Worm (Caenorhabditis elegans) whole organism, L2 larva: ENCODE results near the gene ZK354.8.

ENCODE experiments used
- C34F6.9 ChIP-seq: fragments of 150-350 bp; optimal IDR thresholded peaks from 2 replicates; lab custom pipeline; 2014; ENCODE audit warnings: missing biosample characterization, missing genetic modification characterization
- F13H6.1 ChIP-seq: sonication (generic microtip); optimal IDR thresholded peaks from 2 replicates; lab custom pipeline; 2016; ENCODE audit warnings: missing genetic modification characterization, missing compliant biosample characterization
- R02D3.7 ChIP-seq: fragments of 150-350 bp; optimal IDR thresholded peaks from 2 replicates; lab custom pipeline; 2014; ENCODE audit warnings: missing biosample characterization, missing genetic modification characterization
- Y55F3AM.14 ChIP-seq: fragments of 200-800 bp; sonication (Bioruptor generic); optimal IDR thresholded peaks from 2 replicates; lab custom pipeline; 2018; ENCODE audit warnings: mild to moderate bottlenecking, missing genetic modification characterization, missing compliant biosample characterization
- ZK546.5 ChIP-seq: sonication (generic microtip); optimal IDR thresholded peaks from 2 replicates; lab custom pipeline; 2017; ENCODE audit warnings: missing biosample characterization, missing genetic modification characterization
- aly-2 ChIP-seq: fragments of 150-350 bp; optimal IDR thresholded peaks from 2 replicates; lab custom pipeline; 2014; ENCODE audit warnings: missing biosample characterization, missing genetic modification characterization
- ama-1 ChIP-seq: fragments of 150-350 bp; optimal IDR thresholded peaks from 2 replicates; lab custom pipeline; 2018; ENCODE audit warnings: inconsistent platforms
- blmp-1 ChIP-seq: sonication (generic microtip); optimal IDR thresholded peaks from 2 replicates; lab custom pipeline; 2017; ENCODE audit warnings: missing genetic modification characterization, mild to moderate bottlenecking, missing compliant biosample characterization, antibody characterized with exemption, moderate library complexity; ENCODE audit not compliant: insufficient read depth
- ceh-16 ChIP-seq: fragments of 150-350 bp; optimal IDR thresholded peaks from 2 replicates; lab custom pipeline; 2014; ENCODE audit warnings: missing biosample characterization, missing genetic modification characterization
- ceh-82 ChIP-seq: fragments of 150-350 bp; optimal IDR thresholded peaks from 2 replicates; lab custom pipeline; 2014; ENCODE audit warnings: missing biosample characterization, missing genetic modification characterization
- crh-2 ChIP-seq: sonication (generic microtip); optimal IDR thresholded peaks from 2 replicates; lab custom pipeline; 2017; ENCODE audit warnings: missing biosample characterization, missing genetic modification characterization
- egl-27 ChIP-seq: sonication (generic microtip); optimal IDR thresholded peaks from 3 replicates; lab custom pipeline; 2017; ENCODE audit warnings: missing biosample characterization, missing genetic modification reagents, missing genetic modification characterization
- elt-1 ChIP-seq: fragments of 150-350 bp; optimal IDR thresholded peaks from 2 replicates; lab custom pipeline; 2014; ENCODE audit warnings: missing biosample characterization, missing genetic modification characterization
- elt-3 ChIP-seq: sonication (generic microtip); optimal IDR thresholded peaks from 2 replicates; lab custom pipeline; 2017; ENCODE audit warnings: missing biosample characterization, missing genetic modification characterization
- fos-1 ChIP-seq: fragments of 150-350 bp; optimal IDR thresholded peaks from 2 replicates; lab custom pipeline; 2014; ENCODE audit warnings: missing biosample characterization, missing genetic modification characterization
- gmeb-1 ChIP-seq: fragments of 150-350 bp; optimal IDR thresholded peaks from 2 replicates; lab custom pipeline; 2014; ENCODE audit warnings: missing biosample characterization, missing genetic modification characterization
- lin-11 ChIP-seq: fragments of 150-350 bp; sonication (generic microtip); optimal IDR thresholded peaks from 2 replicates; lab custom pipeline; 2014; ENCODE audit warnings: missing biosample characterization, missing genetic modification characterization, inconsistent platforms, mixed read lengths
- lin-13 ChIP-seq: fragments of 150-350 bp; optimal IDR thresholded peaks from 2 replicates; lab custom pipeline; 2014; ENCODE audit warnings: missing biosample characterization, missing genetic modification reagents, missing genetic modification characterization
- lsy-2 ChIP-seq, 2 experiments: fragments of 150-350 bp in 1 of 2; sonication (generic microtip) in 1 of 2; optimal IDR thresholded peaks; 2 replicates each; lab custom pipeline; 2014 to 2017; ENCODE audit warnings: missing biosample characterization in 2 of 2, missing genetic modification characterization in 2 of 2
- mab-5 ChIP-seq: fragments of 150-350 bp; optimal IDR thresholded peaks from 2 replicates; lab custom pipeline; 2014; ENCODE audit warnings: missing biosample characterization, missing genetic modification characterization
- mbf-1 ChIP-seq: sonication (generic microtip); optimal IDR thresholded peaks from 2 replicates; lab custom pipeline; 2017; ENCODE audit warnings: missing biosample characterization, missing genetic modification characterization
- mdl-1 ChIP-seq, 2 experiments: fragments of 150-350 bp in 1 of 2; sonication (generic microtip) in 1 of 2; optimal IDR thresholded peaks; 2 replicates each; lab custom pipeline; 2017; ENCODE audit warnings: missing biosample characterization in 2 of 2, missing genetic modification characterization in 2 of 2
- nhr-10 ChIP-seq: sonication (generic microtip); optimal IDR thresholded peaks from 2 replicates; lab custom pipeline; 2017; ENCODE audit warnings: missing biosample characterization, missing genetic modification characterization
- nhr-12 ChIP-seq: fragments of 150-350 bp; optimal IDR thresholded peaks from 2 replicates; lab custom pipeline; 2014; ENCODE audit warnings: missing biosample characterization, missing genetic modification characterization
- nhr-129 ChIP-seq: fragments of 150-350 bp; optimal IDR thresholded peaks from 2 replicates; lab custom pipeline; 2014; ENCODE audit warnings: missing biosample characterization, missing genetic modification characterization
- nhr-21 ChIP-seq: fragments of 150-350 bp; optimal IDR thresholded peaks from 2 replicates; lab custom pipeline; 2014; ENCODE audit warnings: missing biosample characterization, missing genetic modification characterization
- nhr-23 ChIP-seq: fragments of 150-350 bp; optimal IDR thresholded peaks from 2 replicates; lab custom pipeline; 2014; ENCODE audit warnings: missing biosample characterization, missing genetic modification reagents, missing genetic modification characterization
- nhr-25 ChIP-seq: fragments of 150-350 bp; sonication (generic microtip); optimal IDR thresholded peaks from 3 replicates; lab custom pipeline; 2014; ENCODE audit warnings: missing biosample characterization, missing genetic modification characterization
- nhr-77 ChIP-seq: fragments of 150-350 bp; optimal IDR thresholded peaks from 2 replicates; lab custom pipeline; 2014; ENCODE audit warnings: missing biosample characterization, missing genetic modification characterization
- peb-1 ChIP-seq: fragments of 150-350 bp; optimal IDR thresholded peaks from 2 replicates; lab custom pipeline; 2014; ENCODE audit warnings: missing biosample characterization, missing genetic modification characterization
- sem-4 ChIP-seq: fragments of 150-350 bp; optimal IDR thresholded peaks from 2 replicates; lab custom pipeline; 2014; ENCODE audit warnings: missing biosample characterization, missing genetic modification reagents, missing genetic modification characterization
- skn-1 ChIP-seq: sonication (generic microtip); optimal IDR thresholded peaks from 2 replicates; lab custom pipeline; 2017; ENCODE audit warnings: missing biosample characterization, missing genetic modification characterization
- sma-3 ChIP-seq: sonication (generic microtip); optimal IDR thresholded peaks from 2 replicates; lab custom pipeline; 2016; ENCODE audit warnings: missing genetic modification reagents, missing genetic modification characterization, missing compliant biosample characterization
- sma-9 ChIP-seq, 2 experiments: fragments of 150-350 bp in 1 of 2; sonication (generic microtip) in 1 of 2; optimal IDR thresholded peaks; 2 replicates each; lab custom pipeline; 2014 to 2016; ENCODE audit warnings: missing genetic modification characterization in 2 of 2, mild to moderate bottlenecking in 1 of 2, missing biosample characterization in 1 of 2, missing compliant biosample characterization in 1 of 2, missing genetic modification reagents in 1 of 2, moderate library complexity in 1 of 2
- unc-39 ChIP-seq: fragments of 150-350 bp; optimal IDR thresholded peaks from 2 replicates; lab custom pipeline; 2014; ENCODE audit warnings: missing biosample characterization, missing genetic modification characterization
- unc-55 ChIP-seq: fragments of 150-350 bp; sonication (generic microtip); optimal IDR thresholded peaks from 3 replicates; lab custom pipeline; 2014; ENCODE audit warnings: missing biosample characterization, missing genetic modification reagents, missing genetic modification characterization
- unc-62 ChIP-seq: fragments of 150-350 bp; optimal IDR thresholded peaks from 2 replicates; lab custom pipeline; 2014; ENCODE audit warnings: missing biosample characterization, missing genetic modification reagents, missing genetic modification characterization
- zag-1 ChIP-seq: fragments of 150-350 bp; optimal IDR thresholded peaks from 2 replicates; lab custom pipeline; 2014; ENCODE audit warnings: missing biosample characterization, missing genetic modification characterization
- ztf-1 ChIP-seq: fragments of 200-800 bp; sonication (Bioruptor generic); conservative IDR thresholded peaks from 2 replicates; pipeline ENCODE4 v1.3.6; 2022; ENCODE audit warnings: missing genetic modification characterization, missing compliant biosample characterization
- ztf-11 ChIP-seq: sonication (generic microtip); optimal IDR thresholded peaks from 2 replicates; lab custom pipeline; 2017; ENCODE audit warnings: missing biosample characterization, missing genetic modification characterization
- ztf-4 ChIP-seq: fragments of 150-350 bp; optimal IDR thresholded peaks from 2 replicates; lab custom pipeline; 2014; ENCODE audit warnings: missing biosample characterization, missing genetic modification characterization

The ZK354.8 gene

DNA sequence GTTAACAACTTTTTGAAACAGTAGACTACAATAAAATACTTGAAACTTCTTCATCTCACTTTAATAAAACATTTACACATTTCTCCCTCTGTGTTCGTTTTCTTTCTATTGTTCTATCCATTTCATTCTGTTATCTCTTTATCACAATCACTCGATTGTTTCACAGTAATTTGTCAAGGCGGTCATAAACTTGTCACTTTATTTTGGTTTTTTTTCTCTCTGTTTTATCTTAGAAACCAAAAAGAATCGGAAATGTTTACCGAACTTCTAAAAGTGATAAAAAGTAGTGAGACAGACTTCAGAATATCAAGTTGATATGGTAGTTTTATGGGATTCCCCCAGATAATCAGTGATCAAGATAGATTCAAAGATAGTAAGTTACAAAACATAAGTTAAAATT is 33.3 kb upstream of the ZK354.8 start, which contains the start of gene Y4C6B.2:
Gene Y4C6B.2, plus strand, starts transcription at position 320 of the 400 bp plus-strand sequence.
- TF ChIP-seq mab-5 (tag; lab: Kevin White, UChicago), result no peak
- no peak for TF ChIP-seq nhr-12 (tag; lab: Kevin White, UChicago)
- no peak for TF ChIP-seq R02D3.7
- TF ChIP-seq nhr-10, result no peak
- no peak for TF ChIP-seq blmp-1
- no peak for TF ChIP-seq F13H6.1
- TF ChIP-seq sem-4 (tag; lab: Kevin White, UChicago), result no peak
- no peak for TF ChIP-seq unc-39 (tag; lab: Kevin White, UChicago)
- TF ChIP-seq elt-1, result no peak
- TF ChIP-seq zag-1 (tag; lab: Kevin White, UChicago), result no peak
- no peak for TF ChIP-seq fos-1 (tag; lab: Kevin White, UChicago)
- no peak for TF ChIP-seq ceh-16 (tag; lab: Kevin White, UChicago)

DNA sequence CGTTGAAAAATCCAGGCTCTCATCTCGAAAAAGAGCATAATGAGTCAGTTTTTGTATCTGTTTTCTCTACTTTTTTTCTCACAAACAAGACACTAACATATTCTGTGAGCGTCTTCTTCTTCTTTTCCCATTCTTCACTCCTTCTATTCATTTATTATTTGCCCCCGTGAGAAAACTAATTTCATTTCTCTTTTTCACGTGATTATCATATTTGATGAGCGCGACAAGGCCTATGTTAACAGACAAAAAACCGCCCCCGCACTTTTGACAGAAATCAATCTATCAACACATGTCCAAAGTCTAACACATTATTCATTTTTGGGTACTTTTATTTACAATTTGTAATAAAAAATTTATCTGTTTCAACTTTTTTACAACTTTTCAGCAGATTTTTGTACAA is 31.7 kb upstream of the ZK354.8 start:
- TF ChIP-seq ceh-82 (tag; lab: Kevin White, UChicago) (no peak), F13H6.1 (no peak), fos-1 (tag; lab: Kevin White, UChicago) (no peak), nhr-129 (no peak), ama-1 (lab: Kevin White, UChicago) (no peak), ceh-16 (tag; lab: Kevin White, UChicago) (no peak), sma-3 (GFP tag; lab: Kevin White, UChicago) (peak; percentile 18), egl-27 (tag; lab: Kevin White, UChicago) (no peak), crh-2 (peak; percentile 4), Y55F3AM.14 (GFP tag; lab: Kevin White, UChicago) (no peak), peb-1 (tag; lab: Kevin White, UChicago) (no peak), nhr-23 (no peak), R02D3.7 (no peak), ZK546.5 (tag; lab: Kevin White, UChicago) (no peak), lin-11 (no peak), mab-5 (tag; lab: Kevin White, UChicago) (no peak), blmp-1 (peak; percentile 3), ztf-11 (no peak), sma-9 (GFP tag; optimal IDR thresholded peaks at IDR 0.05; lab: Kevin White, UChicago) (peak; percentile 8), sma-9 (tag; optimal IDR thresholded peaks at IDR 0.05; lab: Kevin White, UChicago) (no peak), elt-3 (tag; lab: Kevin White, UChicago) (no peak), lsy-2 (tag; optimal IDR thresholded peaks at IDR 0.05; lab: Kevin White, UChicago) (no peak), C34F6.9 (tag; lab: Kevin White, UChicago) (no peak), nhr-25 (tag; lab: Kevin White, UChicago) (peak; percentile 4), elt-1 (no peak), ztf-4 (tag; lab: Kevin White, UChicago) (no peak), aly-2 (tag; lab: Kevin White, UChicago) (no peak)
- TF ChIP-seq, all 48 proteins: peak for 5

DNA sequence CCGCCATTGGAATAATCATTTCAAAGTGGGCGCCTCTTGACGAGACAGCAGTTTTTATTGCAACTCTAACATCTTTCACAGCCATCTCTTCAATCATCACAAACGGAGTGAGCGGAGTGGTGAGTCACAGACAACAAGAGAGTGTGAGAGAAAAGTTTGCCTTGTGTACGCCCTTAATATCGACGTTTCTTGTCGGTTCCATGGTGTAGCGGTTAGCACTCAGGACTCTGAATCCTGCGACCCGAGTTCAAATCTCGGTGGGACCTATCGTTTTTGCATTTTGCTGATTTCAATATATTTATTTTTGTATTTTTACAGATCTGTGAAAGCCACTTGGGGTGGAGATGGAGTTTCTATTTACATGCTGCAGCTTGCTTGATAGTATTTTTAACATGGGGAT is 28.6 kb upstream of the ZK354.8 start:
- TF ChIP-seq crh-2, result peak; percentile 69
- peak; percentile 44 for TF ChIP-seq lin-13 (GFP tag; lab: Kevin White, UChicago)
- TF ChIP-seq Y55F3AM.14 (GFP tag; lab: Kevin White, UChicago), result peak; percentile 19
- no peak for TF ChIP-seq unc-62 (GFP tag; lab: Kevin White, UChicago)
- peak; percentile 48 for TF ChIP-seq C34F6.9 (tag; lab: Kevin White, UChicago)
- no peak for TF ChIP-seq sem-4 (tag; lab: Kevin White, UChicago)
- no peak for TF ChIP-seq nhr-23
- TF ChIP-seq ZK546.5 (tag; lab: Kevin White, UChicago), result no peak
- no peak for TF ChIP-seq ama-1 (lab: Kevin White, UChicago)
- TF ChIP-seq ztf-11, result no peak
- TF ChIP-seq mbf-1 (tag; lab: Kevin White, UChicago), result no peak
- TF ChIP-seq elt-1, result no peak
- TF ChIP-seq lsy-2 (tag; optimal IDR thresholded peaks at IDR 0.05; lab: Kevin White, UChicago), result peak; percentile 39 to 61
- peak; percentile 53 for TF ChIP-seq unc-55 (GFP tag; lab: Kevin White, UChicago)
- TF ChIP-seq mab-5 (tag; lab: Kevin White, UChicago), result peak; percentile 27
- TF ChIP-seq nhr-21 (tag; lab: Kevin White, UChicago), result peak; percentile 11
- TF ChIP-seq skn-1, result no peak
- peak; percentile 32 for TF ChIP-seq F13H6.1
- TF ChIP-seq sma-9 (GFP tag; optimal IDR thresholded peaks at IDR 0.05; lab: Kevin White, UChicago), result peak; percentile 58
- TF ChIP-seq sma-9 (tag; optimal IDR thresholded peaks at IDR 0.05; lab: Kevin White, UChicago), result no peak
- no peak for TF ChIP-seq ztf-1 (GFP tag; lab: Robert Waterston, UW)
- no peak for TF ChIP-seq R02D3.7
- TF ChIP-seq fos-1 (tag; lab: Kevin White, UChicago), result peak; percentile 55
- no peak for TF ChIP-seq nhr-77 (tag; lab: Kevin White, UChicago)
- peak; percentile 37 for TF ChIP-seq gmeb-1 (tag; lab: Kevin White, UChicago)
- TF ChIP-seq ztf-4 (tag; lab: Kevin White, UChicago), result no peak
- no peak for TF ChIP-seq unc-39 (tag; lab: Kevin White, UChicago)
- peak; percentile 26 for TF ChIP-seq nhr-25 (tag; lab: Kevin White, UChicago)
- TF ChIP-seq elt-3 (tag; lab: Kevin White, UChicago), result no peak
- peak; percentile 38 for TF ChIP-seq sma-3 (GFP tag; lab: Kevin White, UChicago)
- no peak for TF ChIP-seq mdl-1 (tag; optimal IDR thresholded peaks at IDR 0.05; lab: Kevin White, UChicago)
